Fruit fly (Drosophila melanogaster) ovary, adult (tissue): Measurements from ENCODE around the gene Cdc16.

Experiments used
- CG17801 ChIP-seq: fragments of 200-800 bp; optimal IDR thresholded peaks from 2 replicates; lab custom pipeline; 2019; ENCODE audit warnings: missing biosample characterization, mild to moderate bottlenecking, missing genetic modification characterization, moderate library complexity; ENCODE audit not compliant: partially characterized antibody

The Cdc16 gene

DNA sequence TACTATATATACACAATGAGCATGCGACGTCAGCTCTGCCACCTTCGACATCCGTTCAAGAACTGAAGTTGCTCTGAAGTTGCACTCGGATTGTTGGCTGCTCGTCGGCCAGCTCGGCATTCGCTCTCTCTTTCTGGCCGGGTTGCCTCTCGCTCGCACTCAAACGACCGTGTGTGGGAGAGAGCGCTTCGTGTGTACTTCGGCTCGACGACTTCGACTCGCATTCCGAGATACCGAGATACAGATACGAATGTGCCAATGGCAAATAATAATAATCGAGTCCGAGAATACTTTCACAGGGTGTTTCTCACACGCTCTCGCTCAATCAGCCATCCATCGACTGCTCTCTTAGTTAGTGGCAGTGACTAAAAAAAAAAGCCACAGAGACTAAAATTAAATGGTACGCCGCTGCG, 14.4 kb downstream of the Cdc16 start:
- peak; percentile 60 for TF ChIP-seq CG17801 (GFP tag; lab: Kevin White, UChicago)

- no peak for TF ChIP-seq CG17801 (GFP tag; lab: Kevin White, UChicago)
Measured at dm6 chr3R:23296146-23296545, 15.1 kb downstream of the Cdc16 start.

DNA sequence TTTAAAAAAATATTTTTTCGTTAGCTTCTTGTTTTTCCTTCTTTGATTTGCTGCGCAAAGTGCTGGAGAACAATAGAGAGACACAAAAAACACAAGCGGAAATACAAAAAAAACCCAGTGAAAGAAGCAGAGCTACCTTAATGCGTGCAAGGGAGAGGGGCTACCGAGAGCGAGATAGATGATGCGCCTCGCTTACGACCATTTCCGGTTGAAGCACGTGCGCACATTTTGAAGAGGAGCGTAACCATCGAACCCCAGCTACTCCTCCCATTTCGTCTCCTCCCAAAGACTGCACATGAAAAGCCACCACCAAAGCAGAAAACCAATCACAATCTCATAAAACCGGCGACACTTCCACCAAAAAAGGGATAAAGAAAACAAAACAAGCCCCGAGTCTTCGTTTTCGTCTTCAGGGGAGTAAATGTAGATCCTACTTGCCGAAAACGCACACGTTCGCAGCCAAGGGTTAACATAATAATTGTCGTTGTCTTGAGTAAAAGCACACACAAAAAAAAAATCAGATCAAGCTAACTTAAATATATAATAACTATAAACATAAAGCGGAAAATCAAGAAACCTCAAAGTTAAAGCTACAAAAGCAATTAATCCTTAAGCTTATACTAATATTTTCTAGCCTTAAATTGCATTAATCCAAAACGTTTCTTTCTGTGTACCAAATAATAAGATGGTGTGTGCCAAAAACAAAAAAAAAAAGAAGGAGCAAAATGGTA, 16.3 kb downstream of the Cdc16 start:
- no peak for TF ChIP-seq CG17801 (GFP tag; lab: Kevin White, UChicago)

dm6 chr3R:23300091-23300918, 19.3 kb downstream of the Cdc16 start:
- TF ChIP-seq CG17801 (GFP tag; lab: Kevin White, UChicago) = no peak

DNA sequence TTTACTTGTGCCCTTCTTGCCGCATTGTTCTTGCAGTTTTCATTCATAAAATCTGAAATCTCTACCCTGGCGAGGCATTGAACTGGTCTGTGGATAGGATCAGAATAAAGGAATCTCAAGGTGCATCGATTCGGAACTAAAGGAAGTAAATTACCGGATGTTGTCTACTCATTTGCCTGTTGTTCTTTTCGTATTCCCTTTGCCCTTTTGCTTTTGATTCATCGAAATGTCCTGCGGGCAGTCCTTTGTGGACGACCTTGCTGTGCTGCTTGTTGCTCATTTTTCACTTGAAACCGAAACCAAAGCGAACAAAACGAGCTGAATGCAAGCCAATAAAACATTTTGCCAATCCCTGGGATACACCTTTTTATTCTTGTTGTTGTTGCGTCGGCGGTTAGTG, 20.3 kb downstream of the Cdc16 start:
- TF ChIP-seq CG17801 (GFP tag; lab: Kevin White, UChicago) = no peak

dm6 chr3R:23302178-23302577, 21.2 kb downstream of the Cdc16 start:
- no peak for TF ChIP-seq CG17801 (GFP tag; lab: Kevin White, UChicago)

- TF ChIP-seq CG17801 (GFP tag; lab: Kevin White, UChicago) = no peak
Measured at dm6 chr3R:23303297-23303696, 22.3 kb downstream of the Cdc16 start.

- no peak for TF ChIP-seq CG17801 (GFP tag; lab: Kevin White, UChicago)
Measured at dm6 chr3R:23306828-23307227, 25.8 kb downstream of the Cdc16 start.

DNA sequence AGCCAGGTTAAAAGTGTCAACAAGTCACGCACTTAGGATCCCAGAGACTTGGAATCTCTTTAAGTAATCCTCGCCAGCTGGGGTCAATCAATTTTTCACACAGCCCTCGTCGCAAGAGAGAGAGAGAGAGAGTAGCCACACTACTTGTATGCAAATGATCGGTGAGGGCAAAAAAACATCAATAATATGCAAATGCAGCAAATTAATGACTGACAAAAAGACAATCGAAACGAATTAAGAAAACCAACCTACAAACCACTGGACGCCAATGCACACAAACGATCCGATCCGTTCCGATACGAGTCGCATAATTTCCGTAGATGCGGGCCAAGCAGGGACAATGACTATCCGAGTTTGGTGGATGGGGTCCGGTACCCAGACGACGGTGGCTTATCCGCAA, 28.7 kb downstream of the Cdc16 start:
- no peak for TF ChIP-seq CG17801 (GFP tag; lab: Kevin White, UChicago)

DNA sequence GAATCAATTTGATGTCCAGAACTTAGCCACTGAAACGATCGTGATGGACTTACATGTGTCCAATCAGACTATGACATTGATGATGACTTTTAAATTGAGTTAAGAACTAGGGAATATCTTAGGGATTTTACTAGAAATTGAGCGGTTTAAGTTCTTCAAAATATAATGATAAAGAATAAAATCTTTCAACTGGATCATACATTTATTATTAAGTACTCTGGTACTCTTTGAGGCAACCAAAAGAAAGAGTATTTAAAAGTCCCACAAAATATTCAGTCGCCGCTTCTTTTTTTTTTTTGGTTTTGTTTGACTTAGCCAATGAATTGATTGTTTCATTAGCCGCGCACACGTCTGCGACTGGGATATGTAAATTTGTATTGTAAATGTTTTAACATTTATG, 29.1 kb downstream of the Cdc16 start:
- no peak for TF ChIP-seq CG17801 (GFP tag; lab: Kevin White, UChicago)

- TF ChIP-seq CG17801 (GFP tag; lab: Kevin White, UChicago) = no peak
Measured at dm6 chr3R:23312796-23313195, 31.8 kb downstream of the Cdc16 start.

DNA sequence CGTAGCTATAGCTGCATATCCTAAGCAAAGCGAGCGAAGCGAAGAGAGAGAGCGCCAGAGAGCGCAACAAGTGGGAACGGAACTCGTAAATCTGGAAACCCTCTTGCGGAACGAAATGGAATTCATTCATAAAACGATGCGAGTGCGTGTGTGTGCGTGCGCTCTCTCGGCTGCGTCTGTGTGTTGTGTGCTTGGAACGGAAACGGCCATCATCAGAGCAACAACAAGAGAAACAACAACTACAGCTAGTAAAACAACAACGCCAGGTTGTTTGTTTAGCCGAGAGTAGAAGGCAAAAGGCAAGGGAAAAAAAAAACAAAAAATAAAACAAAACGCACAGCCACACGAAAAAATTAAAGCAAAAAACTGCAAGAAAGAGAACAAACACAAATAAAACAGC, 33.3 kb downstream of the Cdc16 start:
- TF ChIP-seq CG17801 (GFP tag; lab: Kevin White, UChicago) = peak; percentile 16

dm6 chr3R:23315221-23315620, 34.2 kb downstream of the Cdc16 start:
- TF ChIP-seq CG17801 (GFP tag; lab: Kevin White, UChicago) = no peak

DNA sequence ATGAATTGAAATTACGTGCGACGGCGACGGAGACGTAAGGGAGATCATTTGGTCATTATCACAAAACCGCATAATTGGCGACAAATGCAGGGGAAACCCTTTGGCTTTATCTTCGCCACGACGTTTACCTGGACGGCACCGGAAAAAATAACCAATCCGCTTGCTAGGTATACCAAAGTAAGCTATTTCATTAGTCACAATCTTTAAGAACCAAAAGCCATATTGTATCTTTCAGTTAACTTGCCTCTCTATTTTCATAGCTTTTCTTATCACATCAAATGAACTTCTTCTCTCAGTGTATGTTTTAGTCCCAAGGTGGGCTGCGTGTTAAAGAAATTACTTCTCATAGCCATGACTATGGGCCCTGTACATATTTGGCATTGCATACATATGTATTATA, 34.6 kb downstream of the Cdc16 start:
- TF ChIP-seq CG17801 (GFP tag; lab: Kevin White, UChicago) = no peak

dm6 chr3R:23316867-23317266, 35.9 kb downstream of the Cdc16 start:
- TF ChIP-seq CG17801 (GFP tag; lab: Kevin White, UChicago) = no peak

dm6 chr3R:23318928-23319327, 37.9 kb downstream of the Cdc16 start:
- no peak for TF ChIP-seq CG17801 (GFP tag; lab: Kevin White, UChicago)
